In genomic region chr3L:9766364-9766763, dm6 we compare ENCODE assay signal across 2 fruit fly cellular contexts.
A peak's percentile ranks its signal among the peaks of the same experiment; 100 is the strongest.
TF ChIP-seq lines count a peak whose summit lies in the region.

No protein-coding gene starts in this region.

TF ChIP-seq in whole organism, prepupa, 60 proteins besides CTCF, POLR2A, EP300 and RAD21:
- TF ChIP-seq CG4318 (GFP tag; optimal IDR thresholded peaks at IDR 0.05; lab: Kevin White, UChicago) (no peak), dsx (GFP tag; optimal IDR thresholded peaks at IDR 0.05; lab: Kevin White, UChicago; ENCODE audit: poor library complexity, severe bottlenecking) (no peak), Eip78C (GFP tag; lab: Kevin White, UChicago) (peak; percentile 32), vri (GFP tag; optimal IDR thresholded peaks at IDR 0.05; lab: Kevin White, UChicago) (peak; percentile 72)
TF ChIP-seq in whole organism, prepupa: peak in this region for 2.

TF ChIP-seq in whole organism, wandering third instar larva, 38 proteins besides CTCF, POLR2A, EP300 and RAD21:
- TF ChIP-seq woc (GFP tag; optimal IDR thresholded peaks at IDR 0.05; lab: Kevin White, UChicago) (no peak), Rel (GFP tag; optimal IDR thresholded peaks at IDR 0.05; lab: Kevin White, UChicago) (no peak), Rel (tag; optimal IDR thresholded peaks at IDR 0.05; lab: Kevin White, UChicago) (peak; percentile 76)
